Worm (Caenorhabditis elegans): Measurements from ENCODE around the gene glr-7.

Gene glr-7

ce11 chrX:2439309-2439708 is 19.6 kb upstream of the glr-7 start:
- TF ChIP-seq ama-1 (optimal IDR thresholded peaks at IDR 0.05) (no peak), ceh-36 (tag; optimal IDR thresholded peaks at IDR 0.05) (no peak), ets-7 (tag; optimal IDR thresholded peaks at IDR 0.05) (no peak), sea-1 (GFP tag; conservative IDR thresholded peaks at IDR 0.05) (no peak), flt-1 (GFP tag; IDR thresholded peaks at IDR 0.05) (no peak), tbx-11 (GFP tag; IDR thresholded peaks at IDR 0.05) (no peak), pes-1 (GFP tag; IDR thresholded peaks at IDR 0.05) (no peak), scrt-1 (GFP tag; IDR thresholded peaks at IDR 0.05) (no peak), F13C5.2 (tag; optimal IDR thresholded peaks at IDR 0.05) (no peak), tbx-37 (GFP tag; conservative IDR thresholded peaks at IDR 0.05) (no peak), aly-1 (tag; optimal IDR thresholded peaks at IDR 0.05) (no peak), hmg-4 (GFP tag; optimal IDR thresholded peaks at IDR 0.05) (no peak)

- TF ChIP-seq hmg-4 (GFP tag; optimal IDR thresholded peaks at IDR 0.05): no peak
- no peak for TF ChIP-seq F13C5.2 (tag; optimal IDR thresholded peaks at IDR 0.05)
- no peak for TF ChIP-seq scrt-1 (GFP tag; IDR thresholded peaks at IDR 0.05)
- no peak for TF ChIP-seq ceh-13 (GFP tag; optimal IDR thresholded peaks at IDR 0.05)
- TF ChIP-seq tbx-37 (GFP tag; conservative IDR thresholded peaks at IDR 0.05): no peak
- no peak for TF ChIP-seq ceh-36 (tag; optimal IDR thresholded peaks at IDR 0.05)
- no peak for TF ChIP-seq pes-1 (GFP tag; IDR thresholded peaks at IDR 0.05)
- TF ChIP-seq hnd-1 (tag; optimal IDR thresholded peaks at IDR 0.05): no peak
- no peak for TF ChIP-seq sea-1 (GFP tag; conservative IDR thresholded peaks at IDR 0.05)
- TF ChIP-seq ets-7 (tag; optimal IDR thresholded peaks at IDR 0.05): no peak
- no peak for TF ChIP-seq hmbx-1 (tag; optimal IDR thresholded peaks at IDR 0.05)
- TF ChIP-seq tra-4 (tag; optimal IDR thresholded peaks at IDR 0.05): no peak
Observed at ce11 chrX:2438857-2439256, 19.2 kb upstream of the glr-7 start, which contains the start of gene gid-2. Gene gid-2, minus strand, starts transcription at chrX:2438957.

- TF ChIP-seq ama-1 (optimal IDR thresholded peaks at IDR 0.05) (no peak), ets-7 (tag; optimal IDR thresholded peaks at IDR 0.05) (no peak), F13C5.2 (tag; optimal IDR thresholded peaks at IDR 0.05) (no peak), ceh-36 (tag; optimal IDR thresholded peaks at IDR 0.05) (no peak), hmg-4 (GFP tag; optimal IDR thresholded peaks at IDR 0.05) (no peak), hnd-1 (tag; optimal IDR thresholded peaks at IDR 0.05) (no peak), aly-1 (tag; optimal IDR thresholded peaks at IDR 0.05) (no peak), sea-1 (GFP tag; conservative IDR thresholded peaks at IDR 0.05) (no peak)
Observed at ce11 chrX:2435353-2435752, 15.7 kb upstream of the glr-7 start.

- TF ChIP-seq F13C5.2 (tag; optimal IDR thresholded peaks at IDR 0.05): no peak
- TF ChIP-seq tbx-11 (GFP tag; IDR thresholded peaks at IDR 0.05): no peak
- TF ChIP-seq B0310.2 (tag; optimal IDR thresholded peaks at IDR 0.05): peak; percentile 41
Observed at ce11 chrX:2433805-2434204, 14.1 kb upstream of the glr-7 start.

ce11 chrX:2432459-2432858 is 12.8 kb upstream of the glr-7 start:
- TF ChIP-seq scrt-1 (GFP tag; IDR thresholded peaks at IDR 0.05) (0 out of 2 replicates have a peak, but pooled peaks have one; percentile 26), tbx-37 (GFP tag; conservative IDR thresholded peaks at IDR 0.05) (no peak), B0310.2 (tag; optimal IDR thresholded peaks at IDR 0.05) (peak; percentile 6), aly-1 (tag; optimal IDR thresholded peaks at IDR 0.05) (peak; percentile 15), hmg-4 (GFP tag; optimal IDR thresholded peaks at IDR 0.05) (peak; percentile 91)

ce11 chrX:2430317-2430716 is 10.6 kb upstream of the glr-7 start:
- TF ChIP-seq ama-1 (optimal IDR thresholded peaks at IDR 0.05) (no peak), ceh-13 (GFP tag; optimal IDR thresholded peaks at IDR 0.05) (no peak), tra-4 (tag; optimal IDR thresholded peaks at IDR 0.05) (no peak), ceh-36 (tag; optimal IDR thresholded peaks at IDR 0.05) (no peak), flt-1 (GFP tag; IDR thresholded peaks at IDR 0.05) (no peak), B0310.2 (tag; optimal IDR thresholded peaks at IDR 0.05) (no peak), hnd-1 (tag; optimal IDR thresholded peaks at IDR 0.05) (no peak), hmbx-1 (tag; optimal IDR thresholded peaks at IDR 0.05) (no peak), hmg-4 (GFP tag; optimal IDR thresholded peaks at IDR 0.05) (no peak), scrt-1 (GFP tag; IDR thresholded peaks at IDR 0.05) (no peak), tbx-37 (GFP tag; conservative IDR thresholded peaks at IDR 0.05) (no peak), ets-7 (tag; optimal IDR thresholded peaks at IDR 0.05) (no peak), sea-1 (GFP tag; conservative IDR thresholded peaks at IDR 0.05) (no peak), tbx-11 (GFP tag; IDR thresholded peaks at IDR 0.05) (no peak), F13C5.2 (tag; optimal IDR thresholded peaks at IDR 0.05) (no peak), aly-1 (tag; optimal IDR thresholded peaks at IDR 0.05) (no peak), pes-1 (GFP tag; IDR thresholded peaks at IDR 0.05) (no peak)

- TF ChIP-seq sea-1 (GFP tag; conservative IDR thresholded peaks at IDR 0.05): no peak
- no peak for TF ChIP-seq scrt-1 (GFP tag; IDR thresholded peaks at IDR 0.05)
- TF ChIP-seq hmbx-1 (tag; optimal IDR thresholded peaks at IDR 0.05): no peak
- TF ChIP-seq hmg-4 (GFP tag; optimal IDR thresholded peaks at IDR 0.05): no peak
Observed at ce11 chrX:2427404-2427803, 7.7 kb upstream of the glr-7 start, which contains the start of gene gcy-31. Gene gcy-31, minus strand, starts transcription at chrX:2427504.

ce11 chrX:2426932-2427331 is 7.3 kb upstream of the glr-7 start:
- TF ChIP-seq hmg-4 (GFP tag; optimal IDR thresholded peaks at IDR 0.05): no peak

ce11 chrX:2425284-2425683 is 5.6 kb upstream of the glr-7 start:
- no peak for TF ChIP-seq hmg-4 (GFP tag; optimal IDR thresholded peaks at IDR 0.05)
